Fruit fly (Drosophila melanogaster): Measurements from ENCODE around the gene Edc3.
A peak's percentile ranks its signal among the peaks of the same experiment; 100 is the strongest.

The Edc3 gene

dm6 chr3L:17495266-17495961, 34.2 kb downstream of the Edc3 start (continued):
- TF ChIP-seq CG1832 (GFP tag; optimal IDR thresholded peaks at IDR 0.05) (no peak), Taf1 (GFP tag; IDR thresholded peaks at IDR 0.05) (no peak), Scr (GFP tag; IDR thresholded peaks at IDR 0.05; ENCODE audit: partially characterized antibody) (no peak), Opbp (GFP tag; IDR thresholded peaks at IDR 0.05; ENCODE audit: partially characterized antibody) (0 out of 3 replicates have a peak, but pooled peaks have one; percentile 15), HLHmδ (GFP tag; optimal IDR thresholded peaks at IDR 0.05) (peak; percentile 2), Spps (tag; optimal IDR thresholded peaks at IDR 0.05) (peak; percentile 21), CHES-1-like (GFP tag; optimal IDR thresholded peaks at IDR 0.05) (no peak), Hsf (GFP tag; optimal IDR thresholded peaks at IDR 0.05) (peak; percentile 28), kni (GFP tag; optimal IDR thresholded peaks at IDR 0.05) (peak; percentile 43), CG6175 (GFP tag; IDR thresholded peaks at IDR 0.05) (no peak), CG14050 (GFP tag; IDR thresholded peaks at IDR 0.05) (no peak), Eip74EF (GFP tag; optimal IDR thresholded peaks at IDR 0.05) (no peak), CG12769 (tag; optimal IDR thresholded peaks at IDR 0.05) (no peak), CG8359 (GFP tag; optimal IDR thresholded peaks at IDR 0.05; ENCODE audit: borderline replicate concordance) (no peak), CG3407 (GFP tag; optimal IDR thresholded peaks at IDR 0.05) (peak; percentile 26), CG9727 (GFP tag; optimal IDR thresholded peaks at IDR 0.05) (peak; percentile 4), H2.0 (GFP tag; IDR thresholded peaks at IDR 0.05) (no peak), peb (GFP tag; IDR thresholded peaks at IDR 0.05) (0 out of 2 replicates have a peak, but pooled peaks have one; percentile 20), CG11085 (GFP tag; IDR thresholded peaks at IDR 0.05) (no peak), CG6272 (GFP tag; IDR thresholded peaks at IDR 0.05) (no peak), crc (GFP tag; optimal IDR thresholded peaks at IDR 0.05) (no peak), Usf (GFP tag; optimal IDR thresholded peaks at IDR 0.05) (no peak), CG17829 (tag; optimal IDR thresholded peaks at IDR 0.05) (peak; percentile 52), Dad (GFP tag; optimal IDR thresholded peaks at IDR 0.05) (no peak), CG42726 (GFP tag; IDR thresholded peaks at IDR 0.05; ENCODE audit: partially characterized antibody) (no peak), HmgD (GFP tag; optimal IDR thresholded peaks at IDR 0.05) (no peak), vvl (GFP tag; IDR thresholded peaks at IDR 0.05) (peak; percentile 46; the same call in 1 of the 2 replicates), CG12071 (GFP tag; optimal IDR thresholded peaks at IDR 0.05) (no peak), Nf-YB (GFP tag; optimal IDR thresholded peaks at IDR 0.05) (peak; percentile 40), Sin3A (optimal IDR thresholded peaks at IDR 0.05) (no peak), dm (GFP tag; optimal IDR thresholded peaks at IDR 0.05) (peak; percentile 9), Tbp (GFP tag; optimal IDR thresholded peaks at IDR 0.05) (no peak), CG9876 (GFP tag; optimal IDR thresholded peaks at IDR 0.05) (no peak), seq (GFP tag; IDR thresholded peaks at IDR 0.05) (no peak), Elba2 (GFP tag; optimal IDR thresholded peaks at IDR 0.05) (no peak), Mad (GFP tag; optimal IDR thresholded peaks at IDR 0.05) (no peak), CG11398 (GFP tag; optimal IDR thresholded peaks at IDR 0.05) (no peak), ken (GFP tag; IDR thresholded peaks at IDR 0.05) (no peak), CG10431 (GFP tag; optimal IDR thresholded peaks at IDR 0.05) (no peak), Six4 (GFP tag; optimal IDR thresholded peaks at IDR 0.05) (no peak), lmd (GFP tag; IDR thresholded peaks at IDR 0.05) (peak; percentile 29; the same call in 1 of the 2 replicates), BtbVII (GFP tag; optimal IDR thresholded peaks at IDR 0.05) (no peak), Camta (GFP tag; optimal IDR thresholded peaks at IDR 0.05) (peak; percentile 0), CG2678 (tag; optimal IDR thresholded peaks at IDR 0.05) (peak; percentile 45), CG34224 (GFP tag; IDR thresholded peaks at IDR 0.05; ENCODE audit: partially characterized antibody) (no peak), MESR4 (GFP tag; optimal IDR thresholded peaks at IDR 0.05) (no peak), CG4360 (GFP tag; IDR thresholded peaks at IDR 0.05) (no peak), PHDP (tag; optimal IDR thresholded peaks at IDR 0.05) (peak; percentile 37), caup (GFP tag; optimal IDR thresholded peaks at IDR 0.05; ENCODE audit: severe bottlenecking) (no peak), Side (GFP tag; optimal IDR thresholded peaks at IDR 0.05) (peak; percentile 13)
